Worm (Caenorhabditis elegans) whole organism, early embryonic: ENCODE measurements around the gene str-60.

ENCODE experiments used
- B0310.2 ChIP-seq: sonication (generic microtip); optimal IDR thresholded peaks from 2 replicates; lab custom pipeline; 2016; ENCODE audit warnings: mild to moderate bottlenecking, missing genetic modification characterization, missing compliant biosample characterization
- F13C5.2 ChIP-seq: sonication (generic microtip); optimal IDR thresholded peaks from 2 replicates; lab custom pipeline; 2017; ENCODE audit warnings: mild to moderate bottlenecking, missing genetic modification characterization, inconsistent platforms, missing compliant biosample characterization
- aly-1 ChIP-seq: sonication (generic microtip); optimal IDR thresholded peaks from 2 replicates; lab custom pipeline; 2016; ENCODE audit warnings: missing genetic modification characterization, missing compliant biosample characterization
- ama-1 ChIP-seq: fragments of 150-350 bp; optimal IDR thresholded peaks from 2 replicates; lab custom pipeline; 2014
- ceh-13 ChIP-seq: fragments of 200-800 bp; sonication (Bioruptor generic); optimal IDR thresholded peaks from 2 replicates; lab custom pipeline; 2018; ENCODE audit warnings: mild to moderate bottlenecking, missing genetic modification characterization, missing compliant biosample characterization
- ceh-36 ChIP-seq: sonication (generic microtip); optimal IDR thresholded peaks from 2 replicates; lab custom pipeline; 2016; ENCODE audit warnings: missing genetic modification characterization, inconsistent platforms, missing compliant biosample characterization
- ets-7 ChIP-seq: sonication (generic microtip); optimal IDR thresholded peaks from 2 replicates; lab custom pipeline; 2016; ENCODE audit warnings: missing genotype, missing genetic modification characterization, missing compliant biosample characterization
- flt-1 ChIP-seq: fragments of 200-800 bp; sonication (Bioruptor generic); IDR thresholded peaks from 2 replicates; pipeline ENCODE4 v1.3.6; 2022; ENCODE audit warnings: missing genetic modification characterization, missing compliant biosample characterization
- hmbx-1 ChIP-seq: sonication (generic microtip); optimal IDR thresholded peaks from 2 replicates; lab custom pipeline; 2016; ENCODE audit warnings: mild to moderate bottlenecking, missing genetic modification characterization, missing compliant biosample characterization
- hmg-4 ChIP-seq: fragments of 200-800 bp; sonication (Bioruptor generic); optimal IDR thresholded peaks from 2 replicates; lab custom pipeline; 2018; ENCODE audit warnings: mild to moderate bottlenecking, missing genetic modification characterization, missing compliant biosample characterization
- hnd-1 ChIP-seq: sonication (generic microtip); optimal IDR thresholded peaks from 2 replicates; lab custom pipeline; 2016; ENCODE audit warnings: missing genetic modification characterization, missing compliant biosample characterization
- pes-1 ChIP-seq: fragments of 200-800 bp; sonication (Bioruptor generic); IDR thresholded peaks from 2 replicates; pipeline ENCODE4 v1.3.6; 2022; ENCODE audit warnings: missing genetic modification reagents, missing genetic modification characterization, missing compliant biosample characterization
- scrt-1 ChIP-seq: fragments of 200-800 bp; sonication (Bioruptor generic); IDR thresholded peaks from 2 replicates; pipeline ENCODE4 v1.3.6; 2022; ENCODE audit warnings: missing genetic modification characterization, missing compliant biosample characterization
- sea-1 ChIP-seq: fragments of 200-800 bp; sonication (Bioruptor generic); conservative IDR thresholded peaks from 2 replicates; pipeline ENCODE4 v1.3.6; 2022; ENCODE audit warnings: missing genetic modification characterization, missing compliant biosample characterization
- tbx-11 ChIP-seq: fragments of 200-800 bp; sonication (Bioruptor generic); IDR thresholded peaks from 2 replicates; pipeline ENCODE4 v1.3.6; 2022; ENCODE audit warnings: missing genetic modification characterization, missing compliant biosample characterization
- tbx-37 ChIP-seq: fragments of 200-800 bp; sonication (Bioruptor generic); conservative IDR thresholded peaks from 2 replicates; pipeline ENCODE4 v1.3.6; 2022; ENCODE audit warnings: missing genetic modification reagents, missing genetic modification characterization, missing compliant biosample characterization
- tra-4 ChIP-seq: sonication (generic microtip); optimal IDR thresholded peaks from 2 replicates; lab custom pipeline; 2017; ENCODE audit warnings: missing genetic modification characterization, missing compliant biosample characterization

str-60 gene

DNA sequence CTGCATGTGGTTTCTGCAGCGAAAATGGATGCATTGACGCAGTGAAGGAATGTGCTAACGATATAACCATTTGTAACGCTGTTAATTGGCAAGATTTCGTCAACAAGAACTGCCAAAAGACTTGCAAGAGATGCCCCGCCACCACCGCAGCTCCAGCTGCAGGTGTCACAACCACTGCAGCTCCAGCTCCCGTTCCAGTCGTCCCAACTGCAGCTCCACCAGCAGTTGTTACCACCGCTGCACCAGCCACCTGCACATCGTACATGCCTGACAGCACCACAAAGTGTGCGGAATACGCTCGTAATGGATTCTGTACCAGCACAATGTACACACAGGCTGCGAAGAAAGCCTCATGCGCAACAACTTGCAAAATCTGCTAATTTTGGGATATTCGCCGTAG lies 14.9 kb downstream of the str-60 start:
- TF ChIP-seq ama-1 (no peak), B0310.2 (no peak), hmg-4 (no peak), F13C5.2 (tag; lab: Kevin White, UChicago) (no peak), ceh-13 (GFP tag; lab: Kevin White, UChicago) (no peak), hmbx-1 (tag; lab: Kevin White, UChicago) (no peak), pes-1 (GFP tag; lab: Robert Waterston, UW) (no peak), ets-7 (tag; lab: Kevin White, UChicago) (no peak), flt-1 (GFP tag; lab: Robert Waterston, UW) (no peak), ceh-36 (no peak), tra-4 (tag; lab: Kevin White, UChicago) (no peak), tbx-11 (GFP tag; lab: Robert Waterston, UW) (no peak), hnd-1 (tag; lab: Kevin White, UChicago) (no peak)

DNA sequence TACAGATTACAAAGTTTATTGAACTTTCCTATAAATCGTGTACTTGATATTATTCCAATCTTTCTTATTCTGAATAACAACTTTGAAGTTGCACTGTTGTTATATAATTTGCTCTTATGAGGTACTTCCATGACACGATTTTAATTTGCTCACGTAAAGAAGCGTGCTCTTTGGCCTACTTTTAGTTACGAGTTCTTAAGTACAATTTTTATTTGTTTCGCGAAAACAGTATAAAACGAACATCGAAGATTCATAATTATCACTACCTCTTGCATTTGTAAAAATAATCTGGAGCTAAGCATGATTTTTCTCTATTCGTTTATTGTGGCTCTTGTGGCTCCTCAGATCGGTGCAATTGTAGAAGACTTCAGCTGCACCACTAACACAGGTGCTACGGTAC lies 15.9 kb downstream of the str-60 start, which contains the start of gene F35E8.7:
Gene F35E8.7, plus strand, starts transcription at position 301 of the 400 bp plus-strand sequence.
- TF ChIP-seq scrt-1 (no peak), tra-4 (tag; lab: Kevin White, UChicago) (no peak), hnd-1 (tag; lab: Kevin White, UChicago) (no peak), tbx-11 (GFP tag; lab: Robert Waterston, UW) (no peak), tbx-37 (GFP tag; lab: Robert Waterston, UW) (no peak), ceh-36 (no peak), hmg-4 (no peak), sea-1 (GFP tag; lab: Robert Waterston, UW) (no peak), ceh-13 (GFP tag; lab: Kevin White, UChicago) (no peak), F13C5.2 (tag; lab: Kevin White, UChicago) (no peak), flt-1 (GFP tag; lab: Robert Waterston, UW) (no peak), aly-1 (no peak), ets-7 (tag; lab: Kevin White, UChicago) (no peak), hmbx-1 (tag; lab: Kevin White, UChicago) (no peak), B0310.2 (no peak), ama-1 (no peak)

DNA sequence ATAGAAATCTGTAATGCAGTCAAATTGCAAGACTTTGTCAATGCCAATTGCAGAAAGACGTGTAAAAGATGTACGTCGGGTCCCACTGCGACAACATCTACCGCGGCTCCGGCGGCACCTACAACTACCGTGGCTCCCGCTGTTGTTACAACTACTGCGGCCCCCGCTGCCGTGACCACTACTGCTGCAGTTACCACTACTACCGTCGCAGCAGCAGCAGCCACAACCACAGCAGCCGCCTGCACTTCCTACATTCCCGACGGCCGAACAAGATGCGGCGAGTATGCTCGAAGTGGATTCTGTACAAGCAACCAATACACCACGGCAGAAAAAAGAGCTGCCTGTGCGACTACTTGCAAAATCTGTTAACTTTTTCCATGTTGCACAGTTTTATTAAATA lies 17.0 kb downstream of the str-60 start:
- TF ChIP-seq tbx-37 (GFP tag; lab: Robert Waterston, UW) (no peak), sea-1 (GFP tag; lab: Robert Waterston, UW) (no peak), flt-1 (GFP tag; lab: Robert Waterston, UW) (no peak), F13C5.2 (tag; lab: Kevin White, UChicago) (no peak), ceh-36 (no peak), ceh-13 (GFP tag; lab: Kevin White, UChicago) (no peak), B0310.2 (no peak), hmbx-1 (tag; lab: Kevin White, UChicago) (no peak), hmg-4 (no peak), ama-1 (no peak), hnd-1 (tag; lab: Kevin White, UChicago) (no peak), pes-1 (GFP tag; lab: Robert Waterston, UW) (no peak), aly-1 (no peak)

DNA sequence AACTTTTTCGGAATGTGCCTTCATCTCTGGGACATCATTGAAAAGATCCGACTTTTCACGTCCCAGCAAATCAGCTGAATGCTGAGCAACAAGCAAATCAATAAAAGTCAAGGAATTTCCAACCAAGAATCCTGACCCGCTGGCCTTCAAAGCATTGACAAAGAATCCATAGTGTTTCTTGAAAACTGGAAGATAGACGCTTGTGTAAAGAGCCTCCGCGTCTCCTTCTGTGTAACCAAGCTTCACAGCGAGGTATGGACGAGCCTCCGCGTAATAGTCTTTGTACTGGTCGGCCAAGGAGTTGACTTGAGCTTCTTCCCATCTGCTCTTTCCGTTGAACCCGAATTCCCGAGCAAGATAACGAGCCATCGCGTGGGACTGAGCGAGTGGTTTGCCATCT lies 17.5 kb downstream of the str-60 start:
- no peak for TF ChIP-seq flt-1 (GFP tag; lab: Robert Waterston, UW)

DNA sequence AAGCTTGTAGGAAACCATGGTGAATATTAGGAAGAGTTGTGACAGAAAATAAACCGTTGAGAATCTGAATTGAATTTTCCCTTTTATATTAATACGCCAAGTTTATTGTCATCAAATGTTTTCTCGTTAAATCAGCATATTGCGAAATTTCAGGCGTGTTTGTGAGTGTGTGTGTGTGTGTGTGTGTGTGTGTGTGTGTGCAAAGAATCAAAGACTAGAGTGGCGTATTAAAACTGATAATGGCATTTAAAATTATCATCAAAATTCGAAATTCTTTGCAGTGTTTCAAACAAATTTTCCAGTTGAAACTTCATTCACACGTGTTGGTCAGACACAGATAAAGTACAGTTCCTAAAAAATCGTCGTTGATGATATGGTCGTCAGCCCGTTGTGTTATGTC lies 18.1 kb downstream of the str-60 start, which contains the start of gene gst-38:
Gene gst-38, minus strand, starts transcription at position 152 of the 400 bp plus-strand sequence.
- TF ChIP-seq ceh-36 (no peak), flt-1 (GFP tag; lab: Robert Waterston, UW) (no peak), tbx-37 (GFP tag; lab: Robert Waterston, UW) (no peak), aly-1 (no peak), sea-1 (GFP tag; lab: Robert Waterston, UW) (no peak), ets-7 (tag; lab: Kevin White, UChicago) (no peak), hmg-4 (no peak), pes-1 (GFP tag; lab: Robert Waterston, UW) (no peak), ceh-13 (GFP tag; lab: Kevin White, UChicago) (no peak), tbx-11 (GFP tag; lab: Robert Waterston, UW) (no peak)

DNA sequence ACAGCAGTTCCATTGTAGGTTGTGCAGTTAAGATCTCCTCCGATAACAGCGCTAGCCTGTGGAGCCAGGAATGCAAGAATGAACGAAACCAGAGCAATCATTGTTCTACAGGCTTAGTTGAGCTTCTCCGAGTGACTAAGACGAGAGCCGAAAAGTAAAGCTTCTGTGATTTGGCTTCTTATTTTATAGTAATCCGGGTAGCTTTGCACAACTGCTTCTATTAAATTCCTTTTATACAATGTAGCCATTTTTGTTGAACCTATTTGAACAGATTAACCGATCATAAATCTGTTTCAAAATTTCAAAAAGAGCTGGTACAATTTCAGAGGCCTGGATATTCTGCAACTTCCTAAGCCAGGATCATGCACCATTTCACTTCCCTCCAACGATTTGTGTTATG lies 19.7 kb downstream of the str-60 start, which contains the start of gene F35E8.9:
Gene F35E8.9, minus strand, starts transcription at position 101 of the 400 bp plus-strand sequence.
- no peak for TF ChIP-seq aly-1
- TF ChIP-seq B0310.2, result no peak
- TF ChIP-seq hmbx-1 (tag; lab: Kevin White, UChicago), result no peak
- no peak for TF ChIP-seq ceh-36
- no peak for TF ChIP-seq ama-1

DNA sequence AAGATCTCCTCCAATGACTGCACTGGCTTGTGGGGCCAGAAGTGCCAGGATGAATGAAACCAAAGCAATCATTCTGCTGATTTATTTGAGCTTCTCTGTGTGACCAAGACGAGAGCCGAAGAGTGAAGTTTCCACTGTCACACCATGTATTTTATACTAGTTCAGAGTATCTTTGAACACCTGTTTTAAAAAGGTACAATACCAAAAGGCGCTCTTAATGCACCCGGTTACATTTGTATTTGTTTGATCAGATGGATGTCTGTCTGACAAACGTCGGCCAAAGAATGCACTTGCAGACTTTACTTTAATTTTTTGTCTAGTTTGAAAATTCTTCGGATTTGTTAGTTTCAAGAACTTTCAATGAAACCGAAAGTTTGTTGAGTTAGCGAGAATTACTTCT lies 22.5 kb downstream of the str-60 start, which contains the start of gene F35E8.10:
Gene F35E8.10, minus strand, starts transcription at position 101 of the 400 bp plus-strand sequence.
- TF ChIP-seq pes-1 (GFP tag; lab: Robert Waterston, UW), result no peak
- no peak for TF ChIP-seq hmbx-1 (tag; lab: Kevin White, UChicago)
- no peak for TF ChIP-seq B0310.2
- TF ChIP-seq ets-7 (tag; lab: Kevin White, UChicago), result no peak
- no peak for TF ChIP-seq ama-1
- TF ChIP-seq aly-1, result no peak
- TF ChIP-seq F13C5.2 (tag; lab: Kevin White, UChicago), result no peak
- no peak for TF ChIP-seq sea-1 (GFP tag; lab: Robert Waterston, UW)
- no peak for TF ChIP-seq tbx-11 (GFP tag; lab: Robert Waterston, UW)
- no peak for TF ChIP-seq scrt-1
- TF ChIP-seq ceh-13 (GFP tag; lab: Kevin White, UChicago), result no peak
- no peak for TF ChIP-seq hnd-1 (tag; lab: Kevin White, UChicago)
- no peak for TF ChIP-seq tbx-37 (GFP tag; lab: Robert Waterston, UW)
- no peak for TF ChIP-seq ceh-36
- no peak for TF ChIP-seq hmg-4
- TF ChIP-seq tra-4 (tag; lab: Kevin White, UChicago), result no peak
- TF ChIP-seq flt-1 (GFP tag; lab: Robert Waterston, UW), result no peak

DNA sequence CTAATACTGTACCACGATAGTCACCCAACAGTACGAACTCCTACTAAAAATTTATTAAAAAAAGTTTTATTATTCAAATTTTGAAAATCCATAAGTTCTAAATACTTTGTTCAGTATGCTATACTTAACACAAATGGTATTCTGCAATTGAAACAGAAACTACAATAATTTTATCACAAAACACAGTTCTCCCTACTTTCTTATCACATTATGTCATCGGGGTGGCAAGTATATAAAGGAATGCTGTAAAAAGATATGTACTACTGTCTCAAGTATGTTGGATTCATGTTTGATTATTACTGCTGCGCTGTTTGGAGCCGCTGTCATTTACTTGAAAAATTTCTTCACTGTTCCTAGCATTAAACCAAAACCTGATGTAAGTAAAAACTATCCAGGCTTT lies 23.3 kb downstream of the str-60 start, which contains the start of gene cdr-1:
Gene cdr-1, plus strand, starts transcription at position 208 of the 400 bp plus-strand sequence.
- no peak for TF ChIP-seq pes-1 (GFP tag; lab: Robert Waterston, UW)
- TF ChIP-seq scrt-1, result no peak
- TF ChIP-seq flt-1 (GFP tag; lab: Robert Waterston, UW), result no peak
- TF ChIP-seq aly-1, result no peak
- no peak for TF ChIP-seq tbx-11 (GFP tag; lab: Robert Waterston, UW)
- TF ChIP-seq F13C5.2 (tag; lab: Kevin White, UChicago), result no peak
- no peak for TF ChIP-seq B0310.2
